Worm (Caenorhabditis elegans) whole organism, mixed stage, embryonic: ENCODE measurements around the gene fbxa-28.

Experiments
- elt-3 ChIP-seq: fragments of 150-350 bp; optimal IDR thresholded peaks from 2 replicates; lab custom pipeline; 2014; ENCODE audit warnings: missing biosample characterization, missing genetic modification characterization
- lsy-2 ChIP-seq: fragments of 150-350 bp; optimal IDR thresholded peaks from 2 replicates; lab custom pipeline; 2014; ENCODE audit warnings: missing biosample characterization, missing genetic modification characterization
- nhr-76 ChIP-seq: sonication (generic microtip); optimal IDR thresholded peaks from 2 replicates; lab custom pipeline; 2017; ENCODE audit warnings: missing biosample characterization, missing genetic modification characterization
- snpc-4 ChIP-seq: fragments of 150-350 bp; optimal IDR thresholded peaks from 2 replicates; lab custom pipeline; 2014; ENCODE audit warnings: missing biosample characterization, missing genetic modification characterization

DNA sequence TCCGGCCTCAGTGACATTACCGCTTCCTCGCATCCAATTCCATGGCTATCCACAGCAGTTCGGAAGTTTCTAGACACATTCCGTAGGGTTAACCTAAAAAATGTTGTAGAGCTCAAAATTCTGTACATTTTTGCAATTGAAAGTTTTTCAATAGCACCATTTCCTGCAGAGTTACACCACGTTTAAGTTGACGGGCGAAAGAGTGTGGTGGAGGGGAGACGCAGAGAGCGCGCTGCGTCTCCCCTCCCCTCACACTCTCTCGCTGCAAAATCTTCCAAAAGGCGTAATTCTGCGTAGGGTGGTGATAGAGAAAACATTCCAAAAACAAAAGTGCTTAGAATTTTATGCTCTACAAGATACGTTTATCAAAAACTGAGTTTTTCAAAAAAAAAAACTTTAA is 49.4 kb upstream of the fbxa-28 start:
- no peak for TF ChIP-seq lsy-2 (tag; lab: Kevin White, UChicago)
- no peak for TF ChIP-seq nhr-76 (tag; lab: Kevin White, UChicago)
- TF ChIP-seq snpc-4 (tag; lab: Kevin White, UChicago) = no peak
- TF ChIP-seq elt-3 (tag; lab: Kevin White, UChicago) = no peak
